Worm (Caenorhabditis elegans) whole organism, late embryonic: ENCODE data around the gene fbxb-104.

Source experiments
- K09A11.1 ChIP-seq: sonication (generic microtip); optimal IDR thresholded peaks from 2 replicates; lab custom pipeline; 2017; ENCODE audit warnings: antibody characterized with exemption, mild to moderate bottlenecking, missing genetic modification characterization, missing compliant biosample characterization; ENCODE audit not compliant: insufficient read depth
- ceh-22 ChIP-seq: sonication (generic microtip); optimal IDR thresholded peaks from 2 replicates; lab custom pipeline; 2017; ENCODE audit warnings: missing biosample characterization, missing genetic modification characterization
- elt-4 ChIP-seq: sonication (generic microtip); optimal IDR thresholded peaks from 2 replicates; lab custom pipeline; 2016; ENCODE audit warnings: missing genetic modification characterization, missing compliant biosample characterization
- ets-4 ChIP-seq: sonication (generic microtip); optimal IDR thresholded peaks from 2 replicates; lab custom pipeline; 2016; ENCODE audit warnings: missing genetic modification characterization, missing compliant biosample characterization
- fkh-6 ChIP-seq: sonication (generic microtip); optimal IDR thresholded peaks from 2 replicates; lab custom pipeline; 2016; ENCODE audit warnings: missing genetic modification characterization, missing compliant biosample characterization
- nfya-1 ChIP-seq: sonication (generic microtip); optimal IDR thresholded peaks from 2 replicates; lab custom pipeline; 2017; ENCODE audit warnings: missing genetic modification characterization, mild to moderate bottlenecking, missing compliant biosample characterization, antibody characterized with exemption, moderate library complexity
- nhr-11 ChIP-seq: fragments of 150-350 bp; optimal IDR thresholded peaks from 2 replicates; lab custom pipeline; 2014; ENCODE audit warnings: missing biosample characterization, missing genetic modification characterization
- pqm-1 ChIP-seq: sonication (generic microtip); optimal IDR thresholded peaks from 2 replicates; lab custom pipeline; 2016; ENCODE audit warnings: missing genetic modification characterization, missing compliant biosample characterization

DNA sequence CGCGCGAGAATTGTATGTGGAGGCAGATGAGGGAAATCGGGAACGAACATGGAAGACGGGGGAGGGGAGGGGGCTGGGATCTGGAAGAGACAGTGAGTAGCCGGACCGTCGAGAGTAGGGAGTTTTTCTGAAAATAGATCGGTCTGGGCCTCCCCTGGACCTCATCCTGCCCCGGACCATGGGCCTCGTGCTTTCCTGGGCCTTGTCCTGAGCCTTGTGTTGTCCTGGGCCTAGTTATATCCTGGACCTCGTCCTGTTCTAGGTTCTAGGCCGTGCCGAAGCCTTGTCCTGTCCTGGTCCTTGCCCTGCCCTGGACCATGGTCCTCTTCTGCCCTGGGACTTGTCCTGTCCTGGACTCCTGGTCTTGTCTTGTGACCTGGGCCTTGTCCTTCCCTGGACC lies 39.7 kb downstream of the fbxb-104 start:
- TF ChIP-seq K09A11.1 (tag; lab: Kevin White, UChicago) (no peak), nfya-1 (tag; lab: Kevin White, UChicago) (no peak), ets-4 (tag; lab: Kevin White, UChicago) (no peak), nhr-11 (tag; lab: Kevin White, UChicago) (no peak), ceh-22 (tag; lab: Kevin White, UChicago) (no peak), pqm-1 (tag; lab: Kevin White, UChicago) (no peak), fkh-6 (tag; lab: Kevin White, UChicago) (no peak), elt-4 (tag; lab: Kevin White, UChicago) (no peak)
